Fruit fly (Drosophila melanogaster) whole organism, embryonic: ENCODE measurements around the gene Glys.
A peak's percentile ranks its signal among the peaks of the same experiment; 100 is the strongest.

Experiments used
- Blimp-1 ChIP-seq: fragments of 200-800 bp; sonication (Bioruptor generic); optimal IDR thresholded peaks from 3 replicates; lab custom pipeline; 2018; ENCODE audit warnings: missing biosample characterization, missing genetic modification characterization, mild to moderate bottlenecking, moderate library complexity, missing genetic modification reagents
- CG12299 ChIP-seq: fragments of 200-800 bp; sonication (Bioruptor generic); optimal IDR thresholded peaks from 2 replicates; lab custom pipeline; 2018; ENCODE audit warnings: missing biosample characterization, mild to moderate bottlenecking, missing genetic modification characterization
- CG14710 ChIP-seq: fragments of 200-800 bp; sonication (Bioruptor generic); optimal IDR thresholded peaks from 3 replicates; lab custom pipeline; 2019; ENCODE audit warnings: missing biosample characterization, mild to moderate bottlenecking, missing genetic modification characterization, moderate library complexity
- CG14860 ChIP-seq: fragments of 200-800 bp; sonication (Bioruptor generic); IDR thresholded peaks from 3 replicates; pipeline ENCODE4 v1.3.6; 2022; ENCODE audit warnings: missing biosample characterization, missing genetic modification characterization; ENCODE audit not compliant: partially characterized antibody
- CG15479 ChIP-seq: fragments of 200-800 bp; sonication (Bioruptor generic); optimal IDR thresholded peaks from 3 replicates; lab custom pipeline; 2019; ENCODE audit warnings: missing biosample characterization, mild to moderate bottlenecking, missing genetic modification characterization, moderate library complexity
- CG18262 ChIP-seq: fragments of 200-800 bp; optimal IDR thresholded peaks from 3 replicates; lab custom pipeline; 2019; ENCODE audit warnings: missing biosample characterization, mild to moderate bottlenecking, missing genetic modification characterization, moderate library complexity
- CG31365 ChIP-seq: fragments of 200-800 bp; sonication (Bioruptor generic); optimal IDR thresholded peaks from 2 replicates; lab custom pipeline; 2018; ENCODE audit warnings: missing biosample characterization, mild to moderate bottlenecking, missing genetic modification characterization
- CG3281 ChIP-seq: fragments of 200-800 bp; sonication (Bioruptor generic); optimal IDR thresholded peaks from 3 replicates; lab custom pipeline; 2017; ENCODE audit warnings: missing biosample characterization, mild to moderate bottlenecking, missing genetic modification characterization
- CG6683 ChIP-seq: fragments of 200-800 bp; sonication (Bioruptor generic); optimal IDR thresholded peaks from 2 replicates; lab custom pipeline; 2017; ENCODE audit warnings: missing biosample characterization, mild to moderate bottlenecking, missing genetic modification characterization, missing genetic modification reagents
- Chrac-16 ChIP-seq: fragments of 200-800 bp; sonication (Bioruptor generic); optimal IDR thresholded peaks from 3 replicates; lab custom pipeline; 2016; ENCODE audit warnings: missing biosample characterization, missing genetic modification characterization
- Hr3 ChIP-seq: fragments of 200-800 bp; sonication (Bioruptor generic); optimal IDR thresholded peaks from 3 replicates; lab custom pipeline; 2016; ENCODE audit warnings: missing biosample characterization, missing genetic modification characterization
- Mad ChIP-seq: fragments of 200-800 bp; sonication (Bioruptor generic); optimal IDR thresholded peaks from 2 replicates; lab custom pipeline; 2016; ENCODE audit warnings: missing biosample characterization, missing genetic modification characterization
- Med ChIP-seq: fragments of 200-800 bp; sonication (Bioruptor generic); peaks from one replicate; lab custom pipeline; 2016; ENCODE audit warnings: missing biosample characterization, missing genetic modification characterization, mild to moderate bottlenecking, inconsistent platforms, moderate library complexity
- Oli ChIP-seq: fragments of 200-800 bp; sonication (Bioruptor generic); optimal IDR thresholded peaks from 2 replicates; lab custom pipeline; 2018; ENCODE audit warnings: missing biosample characterization, mild to moderate bottlenecking, missing genetic modification characterization, moderate library complexity
- Scr ChIP-seq: fragments of 200-800 bp; sonication (Bioruptor generic); IDR thresholded peaks from 2 replicates; pipeline ENCODE4 v1.3.6; 2022; ENCODE audit warnings: missing biosample characterization, missing genetic modification characterization; ENCODE audit not compliant: partially characterized antibody
- al ChIP-seq: fragments of 200-800 bp; sonication (Bioruptor generic); IDR thresholded peaks from 2 replicates; pipeline ENCODE4 v1.3.6; 2022; ENCODE audit warnings: missing biosample characterization, missing genetic modification characterization
- az2 ChIP-seq: fragments of 200-800 bp; sonication (Bioruptor generic); optimal IDR thresholded peaks from 3 replicates; lab custom pipeline; 2016; ENCODE audit warnings: missing biosample characterization, missing genetic modification characterization
- bsh ChIP-seq, 2 experiments: fragments of 200-800 bp; sonication (Bioruptor generic); optimal IDR thresholded peaks; 2 replicates each; lab custom pipeline; 2017 to 2018; ENCODE audit warnings: mild to moderate bottlenecking in 2 of 2, missing biosample characterization in 2 of 2, missing genetic modification characterization in 2 of 2, moderate library complexity in 1 of 2
- cg ChIP-seq: fragments of 200-800 bp; sonication (Bioruptor generic); optimal IDR thresholded peaks from 3 replicates; lab custom pipeline; 2019; ENCODE audit warnings: missing biosample characterization, mild to moderate bottlenecking, missing genetic modification characterization, moderate library complexity
- en ChIP-seq: fragments of 200-800 bp; sonication (Bioruptor generic); optimal IDR thresholded peaks from 2 replicates; lab custom pipeline; 2016; ENCODE audit warnings: missing biosample characterization, missing genetic modification characterization
- ewg ChIP-seq: fragments of 200-800 bp; sonication (Bioruptor generic); optimal IDR thresholded peaks from 3 replicates; lab custom pipeline; 2017; ENCODE audit warnings: mild to moderate bottlenecking, missing biosample characterization, missing genetic modification reagents, missing genetic modification characterization
- fd96Cb ChIP-seq: fragments of 200-800 bp; sonication (Bioruptor generic); optimal IDR thresholded peaks from 2 replicates; lab custom pipeline; 2018; ENCODE audit warnings: missing biosample characterization, mild to moderate bottlenecking, missing genetic modification characterization, moderate library complexity
- grau ChIP-seq: fragments of 200-800 bp; optimal IDR thresholded peaks from 3 replicates; lab custom pipeline; 2019; ENCODE audit warnings: missing biosample characterization, mild to moderate bottlenecking, missing genetic modification characterization, moderate library complexity
- knrl ChIP-seq: fragments of 200-800 bp; sonication (Bioruptor generic); IDR thresholded peaks from 3 replicates; pipeline ENCODE4 v1.3.6; 2022; ENCODE audit warnings: missing biosample characterization, missing genetic modification characterization; ENCODE audit not compliant: partially characterized antibody
- lola ChIP-seq, 3 experiments: fragments of >200 bp in 2 of 3; fragments of 200-800 bp in 1 of 3; sonication (Bioruptor generic) in 1 of 3; optimal IDR thresholded peaks; 2 replicates each; lab custom pipeline; 2017 to 2019; ENCODE audit warnings: missing biosample characterization in 3 of 3, missing genetic modification characterization in 3 of 3, mild to moderate bottlenecking in 1 of 3, moderate library complexity in 1 of 3
- nom ChIP-seq: fragments of 200-800 bp; sonication (Bioruptor generic); optimal IDR thresholded peaks from 2 replicates; lab custom pipeline; 2017; ENCODE audit warnings: missing biosample characterization, missing genetic modification characterization, mild to moderate bottlenecking, moderate library complexity, missing genetic modification reagents
- pnt ChIP-seq: fragments of 200-800 bp; sonication (Bioruptor generic); optimal IDR thresholded peaks from 3 replicates; lab custom pipeline; 2016; ENCODE audit warnings: missing biosample characterization, missing genetic modification characterization
- ranshi ChIP-seq: fragments of 200-800 bp; sonication (Bioruptor generic); IDR thresholded peaks from 2 replicates; pipeline ENCODE4 v1.3.6; 2022; ENCODE audit warnings: missing biosample characterization, missing genetic modification characterization
- slbo ChIP-seq: fragments of 200-800 bp; sonication (Bioruptor generic); IDR thresholded peaks from 2 replicates; pipeline ENCODE4 v1.3.6; 2022; ENCODE audit warnings: missing biosample characterization, missing genetic modification characterization

The Glys gene

dm6 chr3R:15092351-15092750, 55.0 kb downstream of the Glys start (continued):
- no peak for TF ChIP-seq CG31365
- peak; percentile 6 for TF ChIP-seq Chrac-16 (GFP tag; lab: Kevin White, UChicago)
- TF ChIP-seq Med (GFP tag; lab: Kevin White, UChicago): peak; percentile 3
- TF ChIP-seq ewg (GFP tag; lab: Kevin White, UChicago): no peak
- TF ChIP-seq knrl: no peak
- TF ChIP-seq CG3281 (GFP tag; lab: Kevin White, UChicago): no peak
- no peak for TF ChIP-seq pnt (GFP tag; lab: Kevin White, UChicago)
- peak; percentile 10 for TF ChIP-seq Blimp-1 (GFP tag; lab: Kevin White, UChicago)
- TF ChIP-seq CG6683: no peak
- no peak for TF ChIP-seq en
- TF ChIP-seq cg (GFP tag; lab: Kevin White, UChicago): no peak
- peak; percentile 20 for TF ChIP-seq CG14710 (tag; lab: Kevin White, UChicago)
- TF ChIP-seq slbo (GFP tag; lab: Robert Waterston, UW): peak; percentile 10; the same call in 1 of the 2 replicates
- no peak for TF ChIP-seq CG15479 (GFP tag; lab: Kevin White, UChicago)
- no peak for TF ChIP-seq Mad
- TF ChIP-seq Oli (tag; lab: Kevin White, UChicago): peak; percentile 6
- peak; percentile 26 to 34 for TF ChIP-seq bsh (GFP tag; optimal IDR thresholded peaks at IDR 0.05; lab: Kevin White, UChicago)
- no peak for TF ChIP-seq CG14860 (GFP tag; lab: Robert Waterston, UW)
- TF ChIP-seq grau (tag; lab: Kevin White, UChicago): peak; percentile 36
- TF ChIP-seq CG12299: no peak
- TF ChIP-seq CG18262 (tag; lab: Kevin White, UChicago): peak; percentile 54
- peak; percentile 35 for TF ChIP-seq fd96Cb
- peak; percentile 5 for TF ChIP-seq az2 (GFP tag; lab: Kevin White, UChicago)
- TF ChIP-seq Scr (GFP tag; lab: Robert Waterston, UW): no peak
- no peak for TF ChIP-seq ranshi (GFP tag; lab: Robert Waterston, UW)
- no peak for TF ChIP-seq Hr3 (GFP tag; lab: Kevin White, UChicago)
- TF ChIP-seq lola (GFP tag; optimal IDR thresholded peaks at IDR 0.05; lab: Kevin White, UChicago): peak in 1 of 3 experiments; percentile 33
- TF ChIP-seq nom (GFP tag; lab: Kevin White, UChicago): peak; percentile 51
- no peak for TF ChIP-seq al (GFP tag; lab: Robert Waterston, UW)
- TF ChIP-seq, all 482 proteins: peak for 37
